Worm (Caenorhabditis elegans) whole organism, early embryonic: ENCODE data around the gene gsr-1.

Experiments
- B0310.2 ChIP-seq: sonication (generic microtip); optimal IDR thresholded peaks from 2 replicates; lab custom pipeline; 2016; ENCODE audit warnings: mild to moderate bottlenecking, missing genetic modification characterization, missing compliant biosample characterization
- F13C5.2 ChIP-seq: sonication (generic microtip); optimal IDR thresholded peaks from 2 replicates; lab custom pipeline; 2017; ENCODE audit warnings: mild to moderate bottlenecking, missing genetic modification characterization, inconsistent platforms, missing compliant biosample characterization
- ama-1 ChIP-seq: fragments of 150-350 bp; optimal IDR thresholded peaks from 2 replicates; lab custom pipeline; 2014
- ceh-13 ChIP-seq: fragments of 200-800 bp; sonication (Bioruptor generic); optimal IDR thresholded peaks from 2 replicates; lab custom pipeline; 2018; ENCODE audit warnings: mild to moderate bottlenecking, missing genetic modification characterization, missing compliant biosample characterization
- ceh-36 ChIP-seq: sonication (generic microtip); optimal IDR thresholded peaks from 2 replicates; lab custom pipeline; 2016; ENCODE audit warnings: missing genetic modification characterization, inconsistent platforms, missing compliant biosample characterization
- ets-7 ChIP-seq: sonication (generic microtip); optimal IDR thresholded peaks from 2 replicates; lab custom pipeline; 2016; ENCODE audit warnings: missing genotype, missing genetic modification characterization, missing compliant biosample characterization
- flt-1 ChIP-seq: fragments of 200-800 bp; sonication (Bioruptor generic); IDR thresholded peaks from 2 replicates; pipeline ENCODE4 v1.3.6; 2022; ENCODE audit warnings: missing genetic modification characterization, missing compliant biosample characterization
- hmg-4 ChIP-seq: fragments of 200-800 bp; sonication (Bioruptor generic); optimal IDR thresholded peaks from 2 replicates; lab custom pipeline; 2018; ENCODE audit warnings: mild to moderate bottlenecking, missing genetic modification characterization, missing compliant biosample characterization
- pes-1 ChIP-seq: fragments of 200-800 bp; sonication (Bioruptor generic); IDR thresholded peaks from 2 replicates; pipeline ENCODE4 v1.3.6; 2022; ENCODE audit warnings: missing genetic modification reagents, missing genetic modification characterization, missing compliant biosample characterization
- sea-1 ChIP-seq: fragments of 200-800 bp; sonication (Bioruptor generic); conservative IDR thresholded peaks from 2 replicates; pipeline ENCODE4 v1.3.6; 2022; ENCODE audit warnings: missing genetic modification characterization, missing compliant biosample characterization
- tbx-11 ChIP-seq: fragments of 200-800 bp; sonication (Bioruptor generic); IDR thresholded peaks from 2 replicates; pipeline ENCODE4 v1.3.6; 2022; ENCODE audit warnings: missing genetic modification characterization, missing compliant biosample characterization
- tbx-37 ChIP-seq: fragments of 200-800 bp; sonication (Bioruptor generic); conservative IDR thresholded peaks from 2 replicates; pipeline ENCODE4 v1.3.6; 2022; ENCODE audit warnings: missing genetic modification reagents, missing genetic modification characterization, missing compliant biosample characterization
- tra-4 ChIP-seq: sonication (generic microtip); optimal IDR thresholded peaks from 2 replicates; lab custom pipeline; 2017; ENCODE audit warnings: missing genetic modification characterization, missing compliant biosample characterization

DNA sequence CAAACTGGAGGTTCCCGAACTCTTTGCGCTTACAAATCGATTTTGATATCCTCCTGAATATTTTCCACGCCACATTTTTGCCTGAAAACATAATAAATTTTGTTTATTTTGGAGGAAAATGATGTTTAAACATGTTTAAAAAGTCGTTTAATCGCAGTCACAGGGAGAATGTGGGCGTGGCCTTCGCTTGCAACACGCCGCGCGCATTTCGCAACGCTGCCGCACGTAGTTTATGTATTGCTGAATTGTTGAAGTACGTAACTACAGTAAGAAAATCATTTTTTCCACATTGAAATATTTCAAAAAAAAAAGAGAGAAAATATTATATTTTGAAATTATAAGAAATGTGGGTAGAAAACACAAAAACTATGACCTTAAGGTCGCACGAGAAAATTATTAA is 13.5 kb downstream of the gsr-1 start, which contains the start of gene C46F11.4:
- TF ChIP-seq F13C5.2 (tag; lab: Kevin White, UChicago) (peak; percentile 92), ets-7 (tag; lab: Kevin White, UChicago) (peak; percentile 62), flt-1 (GFP tag; lab: Robert Waterston, UW) (peak; percentile 85), B0310.2 (tag; lab: Kevin White, UChicago) (peak; percentile 76), tbx-37 (GFP tag; lab: Robert Waterston, UW) (peak; percentile 84), tra-4 (tag; lab: Kevin White, UChicago) (peak; percentile 36), ama-1 (lab: Kevin White, UChicago) (no peak), hmg-4 (GFP tag; lab: Kevin White, UChicago) (peak; percentile 91), sea-1 (GFP tag; lab: Robert Waterston, UW) (peak; percentile 93), ceh-13 (GFP tag; lab: Kevin White, UChicago) (peak; percentile 86), tbx-11 (GFP tag; lab: Robert Waterston, UW) (peak; percentile 86), pes-1 (GFP tag; lab: Robert Waterston, UW) (peak; percentile 89), ceh-36 (peak; percentile 86)
